Fruit fly (Drosophila melanogaster) whole organism, embryonic: ENCODE measurements around the gene CG14252.

Experiments used
- ATbp ChIP-seq: fragments of 200-800 bp; sonication (Bioruptor generic); optimal IDR thresholded peaks from 2 replicates; lab custom pipeline; 2017; ENCODE audit warnings: missing biosample characterization, mild to moderate bottlenecking, missing genetic modification characterization, missing genetic modification reagents
- Adf1 ChIP-seq: fragments of 200-800 bp; sonication (Bioruptor generic); IDR thresholded peaks from 2 replicates; pipeline ENCODE4 v1.3.6; 2022; ENCODE audit warnings: missing biosample characterization, missing genetic modification characterization
- CG10366 ChIP-seq: fragments of 200-800 bp; sonication (Bioruptor generic); IDR thresholded peaks from 2 replicates; pipeline ENCODE4 v1.3.6; 2022; ENCODE audit warnings: missing biosample characterization, missing genetic modification characterization
- CG11085 ChIP-seq: fragments of 200-800 bp; sonication (Bioruptor generic); IDR thresholded peaks from 2 replicates; pipeline ENCODE4 v1.3.6; 2022; ENCODE audit warnings: missing biosample characterization, missing genetic modification characterization
- CG13775 ChIP-seq: fragments of 200-800 bp; sonication (Bioruptor generic); optimal IDR thresholded peaks from 3 replicates; lab custom pipeline; 2017; ENCODE audit warnings: missing biosample characterization, mild to moderate bottlenecking, missing genetic modification characterization
- CG15514 ChIP-seq: fragments of 200-800 bp; sonication (Bioruptor generic); optimal IDR thresholded peaks from 3 replicates; lab custom pipeline; 2017; ENCODE audit warnings: missing biosample characterization, missing genetic modification characterization, mild to moderate bottlenecking, moderate library complexity, missing genetic modification reagents
- CG15601 ChIP-seq: fragments of 200-800 bp; sonication (Bioruptor generic); optimal IDR thresholded peaks from 3 replicates; lab custom pipeline; 2019; ENCODE audit warnings: missing biosample characterization, mild to moderate bottlenecking, missing genetic modification characterization, moderate library complexity
- CG17328 ChIP-seq: fragments of 200-800 bp; sonication (Bioruptor generic); IDR thresholded peaks from 2 replicates; pipeline ENCODE4 v1.3.6; 2022; ENCODE audit warnings: missing biosample characterization, missing genetic modification characterization
- CG17359 ChIP-seq: fragments of 200-800 bp; sonication (Bioruptor generic); optimal IDR thresholded peaks from 3 replicates; lab custom pipeline; 2018; ENCODE audit warnings: missing biosample characterization, mild to moderate bottlenecking, missing genetic modification characterization, moderate library complexity
- CG17568 ChIP-seq: fragments of 200-800 bp; sonication (Bioruptor generic); optimal IDR thresholded peaks from 2 replicates; lab custom pipeline; 2018; ENCODE audit warnings: missing biosample characterization, mild to moderate bottlenecking, missing genetic modification characterization, moderate library complexity
- CG17612 ChIP-seq: fragments of 200-800 bp; sonication (Bioruptor generic); IDR thresholded peaks from 2 replicates; pipeline ENCODE4 v1.3.6; 2022; ENCODE audit warnings: missing biosample characterization, missing genetic modification characterization
- CG1832 ChIP-seq: fragments of 200-800 bp; sonication (Bioruptor generic); optimal IDR thresholded peaks from 2 replicates; lab custom pipeline; 2017; ENCODE audit warnings: missing biosample characterization, mild to moderate bottlenecking, missing genetic modification characterization, inconsistent platforms
- CG18619 ChIP-seq: fragments of 200-800 bp; sonication (Bioruptor generic); optimal IDR thresholded peaks from 3 replicates; lab custom pipeline; 2017; ENCODE audit warnings: missing biosample characterization, mild to moderate bottlenecking, missing genetic modification characterization
- CG2889 ChIP-seq: fragments of 200-800 bp; sonication (Bioruptor generic); IDR thresholded peaks from 3 replicates; pipeline ENCODE4 v1.3.6; 2022; ENCODE audit warnings: missing biosample characterization, missing genetic modification characterization
- CG31441 ChIP-seq: fragments of 200-800 bp; sonication (Bioruptor generic); IDR thresholded peaks from 2 replicates; pipeline ENCODE4 v1.3.6; 2022; ENCODE audit warnings: missing biosample characterization, missing genetic modification characterization
- CG33213 ChIP-seq: fragments of 200-800 bp; sonication (Bioruptor generic); optimal IDR thresholded peaks from 3 replicates; lab custom pipeline; 2016; ENCODE audit warnings: missing biosample characterization, missing genetic modification characterization
- CG4617 ChIP-seq: fragments of 200-800 bp; sonication (Bioruptor generic); optimal IDR thresholded peaks from 3 replicates; lab custom pipeline; 2016; ENCODE audit warnings: missing biosample characterization, missing genetic modification characterization, borderline replicate concordance
- CG4707 ChIP-seq: fragments of 200-800 bp; sonication (Bioruptor generic); optimal IDR thresholded peaks from 2 replicates; lab custom pipeline; 2018; ENCODE audit warnings: missing biosample characterization, mild to moderate bottlenecking, missing genetic modification characterization, moderate library complexity
- CG6813 ChIP-seq: fragments of 200-800 bp; sonication (Bioruptor generic); optimal IDR thresholded peaks from 2 replicates; lab custom pipeline; 2017; ENCODE audit warnings: missing biosample characterization, missing genetic modification characterization, mild to moderate bottlenecking, moderate library complexity, missing genetic modification reagents
- CG7963 ChIP-seq: fragments of 200-800 bp; sonication (Bioruptor generic); IDR thresholded peaks from 3 replicates; pipeline ENCODE4 v1.3.6; 2022; ENCODE audit warnings: missing biosample characterization, missing genetic modification characterization; ENCODE audit not compliant: partially characterized antibody
- CG8089 ChIP-seq: fragments of 200-800 bp; sonication (Bioruptor generic); optimal IDR thresholded peaks from 3 replicates; lab custom pipeline; 2016; ENCODE audit warnings: missing biosample characterization, missing genetic modification characterization
- CG8478 ChIP-seq: fragments of >200 bp; optimal IDR thresholded peaks from 2 replicates; lab custom pipeline; 2018
- Gsc ChIP-seq: fragments of 200-800 bp; sonication (Bioruptor generic); IDR thresholded peaks from 2 replicates; pipeline ENCODE4 v1.3.6; 2022; ENCODE audit warnings: missing biosample characterization, missing genetic modification characterization
- Hand ChIP-seq: fragments of 200-800 bp; sonication (Bioruptor generic); optimal IDR thresholded peaks from 2 replicates; lab custom pipeline; 2017; ENCODE audit warnings: mild to moderate bottlenecking, missing biosample characterization, missing genetic modification reagents, missing genetic modification characterization
- Nf-YA ChIP-seq: fragments of 200-800 bp; sonication (Bioruptor generic); IDR thresholded peaks from 2 replicates; pipeline ENCODE4 v1.3.6; 2022; ENCODE audit warnings: missing biosample characterization, missing genetic modification characterization
- Opbp ChIP-seq: fragments of 200-800 bp; sonication (Bioruptor generic); IDR thresholded peaks from 3 replicates; pipeline ENCODE4 v1.3.6; 2022; ENCODE audit warnings: missing biosample characterization, missing genetic modification characterization; ENCODE audit not compliant: partially characterized antibody
- Side ChIP-seq: fragments of 200-800 bp; sonication (Bioruptor generic); optimal IDR thresholded peaks from 2 replicates; lab custom pipeline; 2016; ENCODE audit warnings: missing biosample characterization, missing genetic modification characterization
- Six4 ChIP-seq: fragments of 200-800 bp; sonication (Bioruptor generic); optimal IDR thresholded peaks from 2 replicates; lab custom pipeline; 2016; ENCODE audit warnings: missing biosample characterization, missing genetic modification characterization
- Ssrp ChIP-seq: fragments of 200-800 bp; sonication (Bioruptor generic); optimal IDR thresholded peaks from 2 replicates; lab custom pipeline; 2018; ENCODE audit warnings: missing biosample characterization, mild to moderate bottlenecking, missing genetic modification characterization, moderate library complexity
- YL-1 ChIP-seq: fragments of 200-800 bp; sonication (Bioruptor generic); optimal IDR thresholded peaks from 3 replicates; lab custom pipeline; 2017; ENCODE audit warnings: missing biosample characterization, mild to moderate bottlenecking, missing genetic modification characterization
- corto ChIP-seq: fragments of 200-800 bp; sonication (Bioruptor generic); optimal IDR thresholded peaks from 2 replicates; lab custom pipeline; 2016; ENCODE audit warnings: missing biosample characterization, mild to moderate bottlenecking, missing genetic modification characterization, moderate library complexity
- crol ChIP-seq: fragments of 200-800 bp; sonication (Bioruptor generic); IDR thresholded peaks from 2 replicates; pipeline ENCODE4 v1.3.6; 2022; ENCODE audit warnings: missing biosample characterization, missing genetic modification characterization
- grau ChIP-seq: fragments of 200-800 bp; optimal IDR thresholded peaks from 3 replicates; lab custom pipeline; 2019; ENCODE audit warnings: missing biosample characterization, mild to moderate bottlenecking, missing genetic modification characterization, moderate library complexity
- insv ChIP-seq, 2 experiments: fragments of 200-800 bp; sonication (Bioruptor generic); optimal IDR thresholded peaks; 3 replicates each; lab custom pipeline; 2016 to 2018; ENCODE audit warnings: missing biosample characterization in 2 of 2, missing genetic modification characterization in 2 of 2
- inv ChIP-seq: fragments of 200-800 bp; sonication (Bioruptor generic); IDR thresholded peaks from 2 replicates; pipeline ENCODE4 v1.3.6; 2022; ENCODE audit warnings: missing biosample characterization, missing genetic modification characterization; ENCODE audit not compliant: partially characterized antibody
- kah ChIP-seq: fragments of 200-800 bp; sonication (Bioruptor generic); optimal IDR thresholded peaks from 2 replicates; lab custom pipeline; 2018; ENCODE audit warnings: missing biosample characterization, mild to moderate bottlenecking, missing genetic modification characterization
- kni ChIP-seq: fragments of 200-800 bp; sonication (Bioruptor generic); optimal IDR thresholded peaks from 3 replicates; lab custom pipeline; 2017; ENCODE audit warnings: mild to moderate bottlenecking, missing biosample characterization, missing genetic modification reagents, missing genetic modification characterization
- nerfin-1 ChIP-seq: fragments of 200-800 bp; sonication (Bioruptor generic); optimal IDR thresholded peaks from 3 replicates; lab custom pipeline; 2019; ENCODE audit warnings: missing biosample characterization, mild to moderate bottlenecking, missing genetic modification characterization, moderate library complexity
- nom ChIP-seq: fragments of 200-800 bp; sonication (Bioruptor generic); optimal IDR thresholded peaks from 2 replicates; lab custom pipeline; 2017; ENCODE audit warnings: missing biosample characterization, missing genetic modification characterization, mild to moderate bottlenecking, moderate library complexity, missing genetic modification reagents
- pnt ChIP-seq: fragments of 200-800 bp; sonication (Bioruptor generic); optimal IDR thresholded peaks from 3 replicates; lab custom pipeline; 2016; ENCODE audit warnings: missing biosample characterization, missing genetic modification characterization
- ro ChIP-seq: fragments of 200-800 bp; sonication (Bioruptor generic); IDR thresholded peaks from 2 replicates; pipeline ENCODE4 v1.3.6; 2022; ENCODE audit warnings: missing biosample characterization, missing genetic modification characterization
- salm ChIP-seq: fragments of 200-800 bp; sonication (Bioruptor generic); optimal IDR thresholded peaks from 2 replicates; lab custom pipeline; 2018; ENCODE audit warnings: missing biosample characterization, mild to moderate bottlenecking, missing genetic modification characterization
- schlank ChIP-seq: fragments of 200-800 bp; sonication (Bioruptor generic); optimal IDR thresholded peaks from 2 replicates; lab custom pipeline; 2018; ENCODE audit warnings: missing biosample characterization, mild to moderate bottlenecking, missing genetic modification characterization
- sd ChIP-seq: fragments of 200-800 bp; sonication (Bioruptor generic); optimal IDR thresholded peaks from 3 replicates; lab custom pipeline; 2018; ENCODE audit warnings: missing biosample characterization, mild to moderate bottlenecking, missing genetic modification characterization, moderate library complexity
- shn ChIP-seq: fragments of 200-800 bp; sonication (Bioruptor generic); optimal IDR thresholded peaks from 3 replicates; lab custom pipeline; 2016; ENCODE audit warnings: missing biosample characterization, missing genetic modification characterization
- sna ChIP-seq: fragments of 200-800 bp; sonication (Bioruptor generic); IDR thresholded peaks from 2 replicates; pipeline ENCODE4 v1.3.6; 2022; ENCODE audit warnings: missing biosample characterization, missing genetic modification characterization; ENCODE audit not compliant: partially characterized antibody
- so ChIP-seq: fragments of 200-800 bp; sonication (Bioruptor generic); IDR thresholded peaks from 3 replicates; pipeline ENCODE4 v1.3.6; 2022; ENCODE audit warnings: missing biosample characterization, missing genetic modification characterization
- sqz ChIP-seq: fragments of 200-800 bp; sonication (Bioruptor generic); optimal IDR thresholded peaks from 3 replicates; lab custom pipeline; 2018; ENCODE audit warnings: missing biosample characterization, mild to moderate bottlenecking, missing genetic modification characterization
- unc-4 ChIP-seq: fragments of 200-800 bp; sonication (Bioruptor generic); IDR thresholded peaks from 2 replicates; pipeline ENCODE4 v1.3.6; 2022; ENCODE audit warnings: missing biosample characterization, missing genetic modification characterization; ENCODE audit not compliant: partially characterized antibody
- zfh1 ChIP-seq: fragments of 200-800 bp; sonication (Bioruptor generic); IDR thresholded peaks from 3 replicates; pipeline ENCODE4 v1.3.6; 2022; ENCODE audit warnings: missing biosample characterization, missing genetic modification characterization

The CG14252 gene

dm6 chr3R:26966794-26967323 is 21.5 kb downstream of the CG14252 start, which contains the start of gene CG5521 (continued):
- TF ChIP-seq YL-1 (GFP tag; lab: Kevin White, UChicago) (peak; percentile 76), Six4 (no peak), CG17612 (GFP tag; lab: Robert Waterston, UW) (no peak), pnt (GFP tag; lab: Kevin White, UChicago) (no peak), nom (GFP tag; lab: Kevin White, UChicago) (no peak), CG10366 (GFP tag; lab: Robert Waterston, UW) (no peak), Ssrp (tag; lab: Kevin White, UChicago) (no peak), CG6813 (no peak), ATbp (GFP tag; lab: Kevin White, UChicago) (no peak), Hand (GFP tag; lab: Kevin White, UChicago) (no peak), CG17359 (tag; lab: Kevin White, UChicago) (no peak), CG4617 (peak; percentile 78), CG31441 (no peak), kni (GFP tag; lab: Kevin White, UChicago) (no peak), ro (GFP tag; lab: Robert Waterston, UW) (no peak), CG4707 (GFP tag; lab: Kevin White, UChicago) (no peak), salm (tag; lab: Kevin White, UChicago) (no peak), Adf1 (GFP tag; lab: Robert Waterston, UW) (peak; percentile 57), CG33213 (GFP tag; lab: Kevin White, UChicago) (no peak), inv (peak; percentile 51; the same call in 1 of the 2 replicates), insv (GFP tag; optimal IDR thresholded peaks at IDR 0.05; lab: Kevin White, UChicago) (no peak), CG1832 (GFP tag; lab: Kevin White, UChicago) (no peak), nerfin-1 (tag; lab: Kevin White, UChicago) (peak; percentile 3), Side (GFP tag; lab: Kevin White, UChicago) (peak; percentile 13), shn (GFP tag; lab: Kevin White, UChicago) (no peak), CG2889 (GFP tag; lab: Robert Waterston, UW) (no peak), unc-4 (0 out of 2 replicates have a peak, but pooled peaks have one; percentile 23), schlank (tag; lab: Kevin White, UChicago) (no peak), Gsc (GFP tag; lab: Robert Waterston, UW) (no peak), CG13775 (GFP tag; lab: Kevin White, UChicago) (no peak), CG15514 (peak; percentile 100), CG7963 (0 out of 3 replicates have a peak, but pooled peaks have one; percentile 43), Nf-YA (GFP tag; lab: Robert Waterston, UW) (no peak), zfh1 (GFP tag; lab: Robert Waterston, UW) (no peak), CG18619 (GFP tag; lab: Kevin White, UChicago) (no peak), sd (peak; percentile 21), CG8478 (lab: Kevin White, UChicago) (no peak), so (GFP tag; lab: Robert Waterston, UW) (no peak), kah (GFP tag; lab: Kevin White, UChicago) (no peak), crol (peak; percentile 98), CG17328 (GFP tag; lab: Robert Waterston, UW) (no peak), CG11085 (GFP tag; lab: Robert Waterston, UW) (no peak), sqz (GFP tag; lab: Kevin White, UChicago) (peak; percentile 62), CG8089 (GFP tag; lab: Kevin White, UChicago) (no peak), corto (no peak), grau (tag; lab: Kevin White, UChicago) (no peak), sna (GFP tag; lab: Robert Waterston, UW) (0 out of 2 replicates have a peak, but pooled peaks have one; percentile 18), CG15601 (tag; lab: Kevin White, UChicago) (peak; percentile 14), Opbp (GFP tag; lab: Robert Waterston, UW) (peak; percentile 70), CG17568 (no peak)
